Worm (Caenorhabditis elegans): ENCODE results near the gene C05E4.15.

C05E4.15 gene

DNA sequence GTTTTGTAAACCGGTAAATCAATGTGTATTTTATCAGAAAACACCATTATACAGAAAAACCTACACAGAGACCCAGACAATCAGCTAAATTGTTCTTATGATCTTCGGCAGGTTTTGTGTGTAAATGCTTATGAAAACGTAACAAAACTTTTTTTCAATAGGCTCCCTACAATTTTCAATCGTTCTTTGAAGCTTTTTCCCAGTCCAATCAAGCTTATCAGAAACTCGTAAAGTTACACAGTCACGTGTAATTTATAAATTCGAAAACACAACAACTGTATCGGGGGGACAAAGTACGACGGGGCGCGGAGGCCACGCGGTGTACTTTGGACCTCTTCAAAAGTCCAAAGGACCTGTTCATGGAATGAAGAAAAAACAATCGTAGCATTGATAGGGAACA lies 30.9 kb downstream of the C05E4.15 start (continued):
- TF ChIP-seq T07F8.4 (tag; optimal IDR thresholded peaks at IDR 0.05) (no peak), lin-40 (tag; optimal IDR thresholded peaks at IDR 0.05) (peak; percentile 47), K11D2.4 (GFP tag; IDR thresholded peaks at IDR 0.05) (peak; percentile 45; the same call in 1 of the 2 replicates), let-526 (GFP tag; IDR thresholded peaks at IDR 0.05) (peak; percentile 27), lin-54 (GFP tag; optimal IDR thresholded peaks at IDR 0.05) (peak; percentile 11), lin-26 (GFP tag; IDR thresholded peaks at IDR 0.05) (0 out of 2 replicates have a peak, but pooled peaks have one; percentile 24), madf-8 (GFP tag; conservative IDR thresholded peaks at IDR 0.05) (no peak), repo-1 (tag; optimal IDR thresholded peaks at IDR 0.05) (peak; percentile 56), nhr-179 (tag; optimal IDR thresholded peaks at IDR 0.05) (no peak), dox-1 (GFP tag; IDR thresholded peaks at IDR 0.05) (peak; percentile 42; the same call in 1 of the 2 replicates), ztf-22 (GFP tag; optimal IDR thresholded peaks at IDR 0.05) (peak; percentile 39), egl-44 (GFP tag; IDR thresholded peaks at IDR 0.05) (0 out of 2 replicates have a peak, but pooled peaks have one; percentile 55), madf-3 (GFP tag; IDR thresholded peaks at IDR 0.05) (0 out of 2 replicates have a peak, but pooled peaks have one; percentile 47), attf-5 (GFP tag; optimal IDR thresholded peaks at IDR 0.05) (peak; percentile 38)

DNA sequence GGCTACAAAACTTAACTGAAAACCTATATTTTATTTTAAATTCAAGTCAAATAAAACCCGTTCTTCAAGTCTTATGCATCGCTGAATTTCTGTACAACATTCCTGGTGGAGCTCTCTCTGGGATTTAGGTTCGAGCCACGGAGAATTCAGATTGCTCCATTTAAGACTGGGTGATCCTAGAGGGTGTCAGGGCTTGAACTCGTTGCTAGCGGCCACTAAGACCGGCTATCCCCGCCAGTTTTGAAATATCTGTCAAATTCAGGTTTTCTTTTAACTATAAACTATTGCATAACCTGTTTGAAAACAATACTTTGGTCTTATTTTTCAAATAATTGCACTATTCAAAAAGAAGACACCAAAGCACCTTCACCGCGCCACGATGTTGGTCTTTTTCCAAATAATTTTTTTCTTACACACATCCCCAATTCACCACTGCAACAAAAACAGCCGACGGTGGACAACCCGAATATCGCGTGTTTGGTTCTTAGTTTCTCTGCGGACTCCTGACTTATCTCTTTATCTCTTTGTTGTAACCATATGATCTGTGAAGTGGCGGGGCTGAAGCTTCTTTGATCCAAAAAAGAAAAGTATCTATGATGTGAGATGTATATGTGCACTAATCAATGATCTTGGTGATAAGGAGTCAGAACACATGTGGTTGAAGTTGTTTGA lies 32.2 kb downstream of the C05E4.15 start:
- TF ChIP-seq aptf-2 (GFP tag; conservative IDR thresholded peaks at IDR 0.05) (no peak), egl-44 (GFP tag; IDR thresholded peaks at IDR 0.05) (no peak), nhr-179 (tag; optimal IDR thresholded peaks at IDR 0.05) (no peak), let-526 (GFP tag; IDR thresholded peaks at IDR 0.05) (peak; percentile 40; the same call in 1 of the 2 replicates), B0336.3 (GFP tag; IDR thresholded peaks at IDR 0.05) (peak; percentile 66), repo-1 (tag; optimal IDR thresholded peaks at IDR 0.05) (peak; percentile 64), chd-7 (tag; optimal IDR thresholded peaks at IDR 0.05) (peak; percentile 54), ztf-26 (tag; optimal IDR thresholded peaks at IDR 0.05) (peak; percentile 16), nhr-80 (tag; optimal IDR thresholded peaks at IDR 0.05) (peak; percentile 23), ama-1 (optimal IDR thresholded peaks at IDR 0.05) (peak; percentile 85), ama-1 (GFP tag; optimal IDR thresholded peaks at IDR 0.05) (no peak), cebp-1 (GFP tag; IDR thresholded peaks at IDR 0.05) (no peak), cebp-1 (tag; optimal IDR thresholded peaks at IDR 0.05) (peak; percentile 44), somi-1 (GFP tag; optimal IDR thresholded peaks at IDR 0.05) (peak; percentile 67), K12H6.12 (tag; optimal IDR thresholded peaks at IDR 0.05) (peak; percentile 32), F57C9.4 (tag; optimal IDR thresholded peaks at IDR 0.05) (peak; percentile 8), F22D6.2 (tag; optimal IDR thresholded peaks at IDR 0.05) (no peak), Y95B8A.8 (GFP tag; IDR thresholded peaks at IDR 0.05) (0 out of 2 replicates have a peak, but pooled peaks have one; percentile 27), ztf-22 (GFP tag; optimal IDR thresholded peaks at IDR 0.05) (peak; percentile 42), let-607 (tag; optimal IDR thresholded peaks at IDR 0.05) (peak in 1 of 2 experiments; percentile 18), madf-6 (GFP tag; IDR thresholded peaks at IDR 0.05) (no peak), ZK185.1 (tag; optimal IDR thresholded peaks at IDR 0.05; ENCODE audit: poor library complexity, severe bottlenecking) (peak; percentile 29), dpff-1 (tag; optimal IDR thresholded peaks at IDR 0.05) (no peak), tlf-1 (GFP tag; optimal IDR thresholded peaks at IDR 0.05) (peak; percentile 54), lin-40 (tag; optimal IDR thresholded peaks at IDR 0.05) (peak; percentile 24), aptf-3 (GFP tag; IDR thresholded peaks at IDR 0.05) (no peak), attf-5 (GFP tag; optimal IDR thresholded peaks at IDR 0.05) (peak; percentile 22)

Data from whole organism, young adult.